Worm (Caenorhabditis elegans): ENCODE results near the gene BE0003N10.6.
"Not testable (repeated sequence)": the region's sequence is repeated elsewhere in the genome, so short reads cannot be mapped to it uniquely, and the experiment has no call there.

DNA sequence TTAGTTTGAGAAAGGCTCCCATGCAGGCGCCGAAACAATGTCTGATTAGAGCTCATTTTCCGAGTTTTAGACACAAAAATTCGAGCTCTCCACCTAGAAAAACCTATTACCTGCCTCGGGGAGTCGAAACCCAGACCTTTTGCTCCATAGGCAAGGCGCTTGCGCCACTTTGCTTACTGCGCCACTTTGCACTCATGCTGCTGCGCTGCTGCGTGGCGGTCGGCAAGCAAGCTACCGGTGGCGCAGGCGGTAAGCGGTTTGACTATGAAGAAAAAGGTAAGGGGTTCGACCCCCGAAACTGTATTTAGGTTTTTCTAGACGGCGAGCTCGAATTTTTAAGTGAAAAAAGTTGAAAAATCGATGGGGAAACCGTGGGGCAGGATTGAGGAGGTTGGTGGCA lies 50.8 kb downstream of the BE0003N10.6 start:
- not testable (repeated sequence) for TF ChIP-seq ZK546.5 (tag; optimal IDR thresholded peaks at IDR 0.05); pqm-1 (tag; optimal IDR thresholded peaks at IDR 0.05); snpc-4 (tag; optimal IDR thresholded peaks at IDR 0.05); pha-4 (GFP tag; IDR thresholded peaks at IDR 0.05); pha-4 (tag; optimal IDR thresholded peaks at IDR 0.05); zag-1 (tag; optimal IDR thresholded peaks at IDR 0.05); daf-16 (GFP tag; optimal IDR thresholded peaks at IDR 0.05); daf-16 (tag; optimal IDR thresholded peaks at IDR 0.05); lin-13 (GFP tag; optimal IDR thresholded peaks at IDR 0.05); unc-130 (GFP tag; optimal IDR thresholded peaks at IDR 0.05); zip-2 (tag; optimal IDR thresholded peaks at IDR 0.05)
